Fruit fly (Drosophila melanogaster) whole organism, embryonic: Measurements from ENCODE around the gene fz.

Source experiments
- CG5180 ChIP-seq: fragments of 200-800 bp; sonication (Bioruptor generic); optimal IDR thresholded peaks from 3 replicates; lab custom pipeline; 2017; ENCODE audit warnings: missing biosample characterization, missing genetic modification characterization, mild to moderate bottlenecking, moderate library complexity, missing genetic modification reagents
- cg ChIP-seq: fragments of 200-800 bp; sonication (Bioruptor generic); optimal IDR thresholded peaks from 3 replicates; lab custom pipeline; 2019; ENCODE audit warnings: missing biosample characterization, mild to moderate bottlenecking, missing genetic modification characterization, moderate library complexity

- TF ChIP-seq cg (GFP tag; lab: Kevin White, UChicago) (no peak), CG5180 (GFP tag; lab: Kevin White, UChicago) (no peak)
Observed at dm6 chr3L:14356507-14357291, 82.6 kb downstream of the fz start.
